Worm (Caenorhabditis elegans) whole organism, young adult: ENCODE measurements around the gene cogc-4.

Experiments
- F39B2.1 ChIP-seq: fragments of 200-800 bp; sonication (Bioruptor generic); IDR thresholded peaks from 2 replicates; pipeline ENCODE4 v1.3.6; 2022; ENCODE audit warnings: missing genetic modification reagents, missing genetic modification characterization, missing compliant biosample characterization
- bed-2 ChIP-seq: fragments of 200-800 bp; sonication (Bioruptor generic); IDR thresholded peaks from 2 replicates; pipeline ENCODE4 v1.3.6; 2022; ENCODE audit warnings: missing genetic modification reagents, missing genetic modification characterization, missing compliant biosample characterization
- madf-10 ChIP-seq: sonication (generic microtip); optimal IDR thresholded peaks from 2 replicates; lab custom pipeline; 2016; ENCODE audit warnings: mild to moderate bottlenecking, missing genetic modification characterization, missing compliant biosample characterization
- nfya-1 ChIP-seq: sonication (generic microtip); optimal IDR thresholded peaks from 2 replicates; lab custom pipeline; 2017; ENCODE audit warnings: antibody characterized with exemption, missing compliant biosample characterization, missing genetic modification characterization, borderline replicate concordance; ENCODE audit not compliant: insufficient read depth
- pha-4 ChIP-seq: fragments of 150-350 bp; sonication (generic microtip); optimal IDR thresholded peaks from 2 replicates; lab custom pipeline; 2014; ENCODE audit warnings: missing biosample characterization, missing genetic modification reagents, missing genetic modification characterization
- rpc-1 ChIP-seq, 2 experiments: fragments of 150-350 bp in 1 of 2; sonication (generic microtip) in 1 of 2; optimal IDR thresholded peaks; 2 replicates each; lab custom pipeline; 2014 to 2018; ENCODE audit warnings: missing biosample characterization in 1 of 2, missing genetic modification characterization in 1 of 2, missing genetic modification reagents in 1 of 2, missing genotype in 1 of 2
- snpc-4 ChIP-seq, 5 experiments: fragments of 150-350 bp in 1 of 5; sonication (generic microtip) in 4 of 5; optimal IDR thresholded peaks; 2 replicates each; lab custom pipeline; 2014 to 2018; ENCODE audit warnings: missing genetic modification characterization in 5 of 5, missing biosample characterization in 3 of 5, antibody characterized with exemption in 2 of 5, mild to moderate bottlenecking in 2 of 5, missing compliant biosample characterization in 2 of 5, missing genotype in 2 of 5, moderate library complexity in 2 of 5, missing genetic modification reagents in 1 of 5
- unc-130 ChIP-seq: sonication (generic microtip); optimal IDR thresholded peaks from 2 replicates; lab custom pipeline; 2016; ENCODE audit warnings: missing genetic modification reagents, missing genetic modification characterization, missing compliant biosample characterization

DNA sequence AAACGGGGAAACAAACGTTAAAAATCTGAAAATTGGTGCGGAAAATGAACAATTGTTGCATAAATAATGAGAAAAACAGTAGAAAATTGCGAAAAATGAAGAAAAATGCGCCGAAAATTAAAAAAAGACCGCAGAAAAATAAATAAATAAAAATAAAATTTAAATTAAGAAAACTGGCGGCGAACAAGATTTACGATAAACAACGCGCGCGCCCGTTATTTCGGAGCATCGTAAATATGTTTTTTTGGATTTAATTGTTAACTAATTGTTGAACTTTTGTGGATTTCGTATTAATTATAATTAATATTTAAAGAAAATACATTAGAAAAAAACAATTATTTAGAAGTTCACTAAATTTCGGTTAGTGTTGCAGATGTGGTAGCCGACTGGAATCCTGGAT is 26.4 kb upstream of the cogc-4 start:
- TF ChIP-seq F39B2.1 (GFP tag; lab: Robert Waterston, UW) = no peak
- no peak for TF ChIP-seq pha-4 (tag; lab: Kevin White, UChicago)
- TF ChIP-seq nfya-1 (tag; lab: Kevin White, UChicago) = no peak
- TF ChIP-seq madf-10 (tag; lab: Kevin White, UChicago) = no peak
- TF ChIP-seq unc-130 (GFP tag; lab: Kevin White, UChicago) = no peak
- no peak for TF ChIP-seq snpc-4 (GFP tag; optimal IDR thresholded peaks at IDR 0.05; lab: Kevin White, UChicago)
- no peak for TF ChIP-seq snpc-4 (tag; optimal IDR thresholded peaks at IDR 0.05; lab: Kevin White, UChicago)
- no peak for TF ChIP-seq bed-2 (GFP tag; lab: Robert Waterston, UW)
- TF ChIP-seq rpc-1 (optimal IDR thresholded peaks at IDR 0.05; lab: Kevin White, UChicago) = no peak
- TF ChIP-seq rpc-1 (tag; optimal IDR thresholded peaks at IDR 0.05; lab: Kevin White, UChicago) = no peak
